Worm (Caenorhabditis elegans): Measurements from ENCODE around the gene arrd-19.

arrd-19 gene

ce11 chrV:3295368-3295767 is 19.9 kb downstream of the arrd-19 start:
- TF ChIP-seq gmeb-2 (tag; optimal IDR thresholded peaks at IDR 0.05) (no peak), rnt-1 (tag; optimal IDR thresholded peaks at IDR 0.05) (no peak), nfya-1 (tag; optimal IDR thresholded peaks at IDR 0.05) (no peak), pax-1 (tag; optimal IDR thresholded peaks at IDR 0.05) (no peak), K09A11.1 (tag; optimal IDR thresholded peaks at IDR 0.05; ENCODE audit: insufficient read depth) (no peak), pha-2 (tag; optimal IDR thresholded peaks at IDR 0.05) (no peak), madf-2 (tag; optimal IDR thresholded peaks at IDR 0.05) (no peak), ceh-24 (tag; optimal IDR thresholded peaks at IDR 0.05) (no peak), odd-2 (tag; optimal IDR thresholded peaks at IDR 0.05) (no peak), nhr-11 (tag; optimal IDR thresholded peaks at IDR 0.05) (no peak), Y22D7AL.16 (tag; optimal IDR thresholded peaks at IDR 0.05) (no peak), sdc-2 (tag; optimal IDR thresholded peaks at IDR 0.05) (no peak)

ce11 chrV:3289267-3289666 is 26.0 kb downstream of the arrd-19 start, which contains the start of gene F35F10.6:
F35F10.6 (minus strand) TSS chrV:3289367.
- TF ChIP-seq sdc-2 (tag; optimal IDR thresholded peaks at IDR 0.05) (no peak), ceh-30 (tag; optimal IDR thresholded peaks at IDR 0.05) (no peak), F13H6.1 (tag; optimal IDR thresholded peaks at IDR 0.05) (no peak), ets-4 (tag; optimal IDR thresholded peaks at IDR 0.05) (no peak), sox-2 (GFP tag; IDR thresholded peaks at IDR 0.05) (no peak), ceh-34 (tag; optimal IDR thresholded peaks at IDR 0.05) (no peak), tbx-7 (tag; optimal IDR thresholded peaks at IDR 0.05) (no peak)

- TF ChIP-seq elt-4 (tag; optimal IDR thresholded peaks at IDR 0.05), result no peak
- no peak for TF ChIP-seq ceh-34 (tag; optimal IDR thresholded peaks at IDR 0.05)
- no peak for TF ChIP-seq dmd-4 (tag; optimal IDR thresholded peaks at IDR 0.05; ENCODE audit: borderline replicate concordance)
- TF ChIP-seq pax-1 (tag; optimal IDR thresholded peaks at IDR 0.05), result no peak
- TF ChIP-seq hlh-13 (GFP tag; optimal IDR thresholded peaks at IDR 0.05), result no peak
- TF ChIP-seq ama-1 (optimal IDR thresholded peaks at IDR 0.05), result no peak
- no peak for TF ChIP-seq che-1 (tag; optimal IDR thresholded peaks at IDR 0.05)
Observed at ce11 chrV:3288134-3288533, 27.2 kb downstream of the arrd-19 start.

ce11 chrV:3287330-3287729 is 28.0 kb downstream of the arrd-19 start, which contains the start of gene F35F10.7:
F35F10.7 (minus strand) TSS chrV:3287430.
- no peak for TF ChIP-seq fkh-10 (GFP tag; optimal IDR thresholded peaks at IDR 0.05)
- no peak for TF ChIP-seq sox-2 (GFP tag; IDR thresholded peaks at IDR 0.05)
- no peak for TF ChIP-seq ceh-9 (tag; optimal IDR thresholded peaks at IDR 0.05)
- no peak for TF ChIP-seq ceh-45 (GFP tag; IDR thresholded peaks at IDR 0.05)
- no peak for TF ChIP-seq C38D4.7 (GFP tag; optimal IDR thresholded peaks at IDR 0.05)
- no peak for TF ChIP-seq pha-2 (tag; optimal IDR thresholded peaks at IDR 0.05)
- no peak for TF ChIP-seq zip-5 (tag; optimal IDR thresholded peaks at IDR 0.05)

ce11 chrV:3284629-3285028 is 30.7 kb downstream of the arrd-19 start, which contains the start of gene F35F10.5:
F35F10.5 (plus strand) TSS chrV:3284929.
- no peak for TF ChIP-seq C08G9.2 (tag; optimal IDR thresholded peaks at IDR 0.05)

ce11 chrV:3282957-3283356 is 32.4 kb downstream of the arrd-19 start, which contains the start of gene str-64:
str-64 (plus strand) TSS chrV:3283257.
- TF ChIP-seq C08G9.2 (tag; optimal IDR thresholded peaks at IDR 0.05), result no peak
- TF ChIP-seq sox-4 (tag; optimal IDR thresholded peaks at IDR 0.05), result no peak
- TF ChIP-seq ceh-48 (tag; optimal IDR thresholded peaks at IDR 0.05), result no peak
- no peak for TF ChIP-seq pag-3 (tag; optimal IDR thresholded peaks at IDR 0.05; ENCODE audit: borderline replicate concordance)
- no peak for TF ChIP-seq unc-86 (tag; optimal IDR thresholded peaks at IDR 0.05)
- TF ChIP-seq K09A11.1 (tag; optimal IDR thresholded peaks at IDR 0.05; ENCODE audit: insufficient read depth), result no peak
- no peak for TF ChIP-seq ceh-18 (tag; optimal IDR thresholded peaks at IDR 0.05)
- no peak for TF ChIP-seq ceh-2 (tag; optimal IDR thresholded peaks at IDR 0.05)
- TF ChIP-seq nhr-232 (tag; optimal IDR thresholded peaks at IDR 0.05), result no peak
- TF ChIP-seq unc-55 (GFP tag; optimal IDR thresholded peaks at IDR 0.05), result no peak
- TF ChIP-seq elt-4 (tag; optimal IDR thresholded peaks at IDR 0.05), result no peak
- TF ChIP-seq tbx-7 (tag; optimal IDR thresholded peaks at IDR 0.05), result no peak
- TF ChIP-seq pha-2 (tag; optimal IDR thresholded peaks at IDR 0.05), result no peak
- no peak for TF ChIP-seq ref-2 (tag; optimal IDR thresholded peaks at IDR 0.05)
- no peak for TF ChIP-seq C38D4.7 (GFP tag; optimal IDR thresholded peaks at IDR 0.05)
- TF ChIP-seq nfya-1 (tag; optimal IDR thresholded peaks at IDR 0.05), result no peak
- TF ChIP-seq ahr-1 (tag; optimal IDR thresholded peaks at IDR 0.05), result no peak

All from whole organism, late embryonic.